Worm (Caenorhabditis elegans) whole organism, L4/young adult: ENCODE data around the gene dnbp-1.

Experiments
- W03F9.2 ChIP-seq: fragments of 150-350 bp; optimal IDR thresholded peaks from 2 replicates; lab custom pipeline; 2014; ENCODE audit warnings: missing biosample characterization, missing genetic modification characterization
- dao-5 ChIP-seq: sonication (generic microtip); optimal IDR thresholded peaks from 2 replicates; lab custom pipeline; 2016; ENCODE audit warnings: missing genotype, missing genetic modification characterization, moderate library complexity, missing compliant biosample characterization

DNA sequence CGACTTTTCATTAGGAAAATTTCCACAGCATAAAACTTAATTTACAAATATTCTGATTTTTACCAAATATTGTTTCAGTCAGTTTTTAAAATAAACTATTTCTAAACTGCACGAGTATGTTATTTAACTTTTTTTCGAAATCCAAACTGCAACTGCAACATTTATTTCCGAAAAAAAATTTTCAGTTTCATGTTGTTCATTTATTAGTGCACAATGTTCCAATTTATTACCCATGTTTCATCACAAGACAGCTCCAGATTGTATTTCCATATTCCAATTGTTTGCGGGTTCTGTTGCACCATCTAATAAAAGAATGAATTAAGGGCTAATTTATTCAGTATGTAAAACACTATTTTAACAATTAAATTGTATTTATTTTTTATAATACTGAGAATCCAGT, 38.0 kb downstream of the dnbp-1 start:
- no peak for TF ChIP-seq W03F9.2 (tag; lab: Kevin White, UChicago)
- no peak for TF ChIP-seq dao-5 (tag; lab: Kevin White, UChicago)
